Worm (Caenorhabditis elegans): ENCODE measurements around the gene flp-20.

ce11 chrX:9369927-9370326, 20.2 kb upstream of the flp-20 start:
- TF ChIP-seq cog-1 (tag; optimal IDR thresholded peaks at IDR 0.05) (no peak), tab-1 (GFP tag; IDR thresholded peaks at IDR 0.05) (no peak), med-1 (GFP tag; optimal IDR thresholded peaks at IDR 0.05; ENCODE audit: insufficient read depth) (no peak), ztf-23 (GFP tag; IDR thresholded peaks at IDR 0.05) (no peak), klf-2 (GFP tag; conservative IDR thresholded peaks at IDR 0.05) (no peak)
